Worm (Caenorhabditis elegans): ENCODE data around the gene F13H8.1.

DNA sequence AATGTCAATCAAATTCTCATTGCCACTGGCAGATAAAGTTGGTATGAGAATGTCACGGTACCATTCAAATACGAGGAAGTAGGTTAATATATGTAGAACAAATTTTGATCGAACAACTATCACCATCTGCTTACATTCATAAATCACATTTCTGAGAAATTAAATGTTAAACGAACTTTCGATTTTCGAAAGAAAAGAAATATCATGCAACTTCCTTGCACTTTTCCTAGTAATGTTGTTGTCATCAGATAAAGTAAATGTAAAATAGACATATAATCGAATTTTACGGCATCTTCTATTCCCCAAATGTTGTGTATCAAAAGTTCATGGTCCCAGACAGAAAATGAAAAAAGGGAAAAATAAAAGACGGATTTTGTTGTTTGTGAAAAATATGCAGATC, 28.3 kb downstream of the F13H8.1 start:
- TF ChIP-seq ceh-8 (GFP tag; optimal IDR thresholded peaks at IDR 0.05), result no peak
- TF ChIP-seq hpl-2 (GFP tag; optimal IDR thresholded peaks at IDR 0.05), result no peak
- no peak for TF ChIP-seq ztf-11 (tag; optimal IDR thresholded peaks at IDR 0.05)
- no peak for TF ChIP-seq ama-1 (optimal IDR thresholded peaks at IDR 0.05)
- no peak for TF ChIP-seq lin-39 (tag; optimal IDR thresholded peaks at IDR 0.05)

Data from whole organism, L1 larva.